Worm (Caenorhabditis elegans): ENCODE data around the gene ppm-1.A.

DNA sequence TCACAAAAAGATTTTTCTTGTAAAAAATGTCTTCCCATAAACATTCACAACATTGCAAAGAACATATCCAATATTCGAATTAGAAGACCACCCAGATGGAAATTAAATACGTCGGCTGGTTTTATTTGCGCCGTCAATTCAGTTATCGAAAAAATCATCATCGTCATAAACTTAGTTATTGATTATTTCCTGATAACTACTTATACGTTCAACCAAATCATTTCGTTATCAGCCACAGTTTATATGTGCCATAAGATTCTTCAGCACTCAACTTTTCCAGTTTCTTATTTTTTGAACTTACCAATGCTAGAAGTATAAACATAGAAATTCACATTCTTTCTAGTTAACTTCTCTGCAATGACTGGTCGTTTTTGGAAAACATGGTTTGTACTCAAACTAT lies 44.5 kb upstream of the ppm-1.A start:
- no peak for TF ChIP-seq aly-1 (tag; optimal IDR thresholded peaks at IDR 0.05)
- no peak for TF ChIP-seq ceh-13 (GFP tag; optimal IDR thresholded peaks at IDR 0.05)
- TF ChIP-seq ceh-36 (tag; optimal IDR thresholded peaks at IDR 0.05): no peak
- TF ChIP-seq hmg-4 (GFP tag; optimal IDR thresholded peaks at IDR 0.05): no peak
- no peak for TF ChIP-seq ama-1 (optimal IDR thresholded peaks at IDR 0.05)
- TF ChIP-seq hmbx-1 (tag; optimal IDR thresholded peaks at IDR 0.05): no peak

Data from whole organism, early embryonic.